Worm (Caenorhabditis elegans) whole organism, young adult: Measurements from ENCODE around the gene ZC443.3.

Experiments used
- D2030.7 ChIP-seq: fragments of 200-800 bp; sonication (Bioruptor generic); IDR thresholded peaks from 2 replicates; pipeline ENCODE4 v1.3.6; 2022; ENCODE audit warnings: missing genetic modification reagents, missing genetic modification characterization, missing compliant biosample characterization
- attf-3 ChIP-seq: fragments of 200-800 bp; sonication (Bioruptor generic); conservative IDR thresholded peaks from 2 replicates; pipeline ENCODE4 v1.3.6; 2022; ENCODE audit warnings: missing genetic modification reagents, missing genetic modification characterization, missing compliant biosample characterization
- mes-4 ChIP-seq: sonication (generic microtip); optimal IDR thresholded peaks from 2 replicates; lab custom pipeline; 2016; ENCODE audit warnings: missing genotype, missing genetic modification characterization, missing compliant biosample characterization
- unc-62 ChIP-seq: fragments of 150-350 bp; optimal IDR thresholded peaks from 2 replicates; lab custom pipeline; 2014; ENCODE audit warnings: missing biosample characterization, missing genetic modification reagents, missing genetic modification characterization

DNA sequence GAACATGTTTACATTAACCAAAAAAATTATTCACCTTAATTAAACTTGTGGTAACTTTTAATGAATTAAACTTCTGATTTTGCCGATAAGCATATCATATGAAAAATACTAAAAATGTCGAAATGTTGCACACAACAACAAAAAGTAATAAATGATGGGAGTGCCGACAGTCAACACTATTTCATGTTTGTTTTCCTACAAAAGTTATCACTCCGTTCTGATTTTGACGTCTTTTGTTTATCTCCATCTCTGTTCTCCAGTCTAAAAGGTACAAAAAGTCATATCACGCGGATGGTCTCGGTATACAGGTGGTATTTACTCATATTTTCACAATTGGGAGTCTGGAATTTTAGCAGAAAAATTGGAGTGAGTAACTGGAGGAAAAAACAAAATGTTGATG is 1.5 kb upstream of the ZC443.3 start:
- TF ChIP-seq mes-4 (tag; lab: Kevin White, UChicago) (no peak), D2030.7 (GFP tag; lab: Robert Waterston, UW) (no peak), attf-3 (GFP tag; lab: Robert Waterston, UW) (no peak), unc-62 (GFP tag; lab: Kevin White, UChicago) (no peak)
